Fruit fly (Drosophila melanogaster) S2 (cell line): ENCODE data around the gene CG14195.

Source experiments
- CG8478 ChIP-seq: fragments of >200 bp; optimal IDR thresholded peaks from 2 replicates; lab custom pipeline; 2018
- CTCF ChIP-seq, 2 experiments: fragments of >200 bp; optimal IDR thresholded peaks; 2 replicates each; lab custom pipeline; 2018

- no peak for TF ChIP-seq CG8478 (lab: Kevin White, UChicago)
- TF ChIP-seq CTCF (optimal IDR thresholded peaks at IDR 0.05; lab: Kevin White, UChicago): no peak
These were observed 44.8 kb downstream of the CG14195 start, which contains the start of gene RhoGAP18B for dm6 chrX:19167032-19167568.
